Fruit fly (Drosophila melanogaster): ENCODE data around the gene CG43843.

Gene CG43843

DNA sequence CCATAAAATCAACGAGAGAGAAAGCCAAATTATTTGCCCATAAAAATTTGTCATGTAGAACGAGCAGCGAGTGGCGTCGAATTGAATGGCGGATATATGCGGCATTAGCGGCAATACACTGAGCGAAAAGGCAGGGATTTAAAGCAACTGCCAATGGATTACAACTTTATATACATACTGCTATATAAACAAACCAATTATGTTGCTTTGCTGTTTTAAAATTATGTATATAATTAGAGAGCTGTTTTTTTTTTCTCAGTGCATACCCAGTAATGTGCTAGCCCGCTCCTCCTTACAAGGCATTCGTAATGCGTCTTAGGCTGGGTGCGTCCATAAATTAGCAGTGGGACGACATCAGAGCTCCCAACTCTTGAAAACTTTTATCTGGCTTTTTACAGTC lies 7.7 kb upstream of the CG43843 start (continued):
- TF ChIP-seq Sry-β (GFP tag; optimal IDR thresholded peaks at IDR 0.05), result no peak
- TF ChIP-seq CG18476 (GFP tag; optimal IDR thresholded peaks at IDR 0.05), result no peak
- TF ChIP-seq row (GFP tag; IDR thresholded peaks at IDR 0.05), result peak; percentile 56
- TF ChIP-seq stwl (tag; optimal IDR thresholded peaks at IDR 0.05), result no peak
- no peak for TF ChIP-seq ewg (GFP tag; optimal IDR thresholded peaks at IDR 0.05)
- no peak for TF ChIP-seq Sin3A (optimal IDR thresholded peaks at IDR 0.05)
- TF ChIP-seq corto (GFP tag; optimal IDR thresholded peaks at IDR 0.05), result no peak
- no peak for TF ChIP-seq CG12104 (GFP tag; optimal IDR thresholded peaks at IDR 0.05)
- TF ChIP-seq maf-S (GFP tag; optimal IDR thresholded peaks at IDR 0.05), result no peak
- no peak for TF ChIP-seq CG6654 (GFP tag; optimal IDR thresholded peaks at IDR 0.05)
- no peak for TF ChIP-seq Deaf1 (tag; optimal IDR thresholded peaks at IDR 0.05)
- TF ChIP-seq dpn (GFP tag; optimal IDR thresholded peaks at IDR 0.05), result no peak
- TF ChIP-seq otp (GFP tag; IDR thresholded peaks at IDR 0.05), result no peak
- TF ChIP-seq CG6272 (GFP tag; IDR thresholded peaks at IDR 0.05), result no peak
- peak; percentile 65 for TF ChIP-seq CG32532 (GFP tag; IDR thresholded peaks at IDR 0.05)
- TF ChIP-seq tio (GFP tag; optimal IDR thresholded peaks at IDR 0.05), result no peak
- peak; percentile 46 for TF ChIP-seq lmd (GFP tag; IDR thresholded peaks at IDR 0.05)
- no peak for TF ChIP-seq Hr3 (GFP tag; optimal IDR thresholded peaks at IDR 0.05)
- no peak for TF ChIP-seq CG17328 (GFP tag; IDR thresholded peaks at IDR 0.05)
- TF ChIP-seq pros (GFP tag; optimal IDR thresholded peaks at IDR 0.05), result no peak
- no peak for TF ChIP-seq Eip74EF (GFP tag; optimal IDR thresholded peaks at IDR 0.05)
- TF ChIP-seq CG15073 (GFP tag; optimal IDR thresholded peaks at IDR 0.05), result no peak
- TF ChIP-seq CG17829 (tag; optimal IDR thresholded peaks at IDR 0.05), result no peak
- no peak for TF ChIP-seq CG2875 (GFP tag; optimal IDR thresholded peaks at IDR 0.05)
- TF ChIP-seq E2f1 (GFP tag; IDR thresholded peaks at IDR 0.05), result no peak
- no peak for TF ChIP-seq Ssrp (tag; optimal IDR thresholded peaks at IDR 0.05)
- no peak for TF ChIP-seq CG14667 (GFP tag; IDR thresholded peaks at IDR 0.05)
- no peak for TF ChIP-seq grn (GFP tag; optimal IDR thresholded peaks at IDR 0.05)
- no peak for TF ChIP-seq az2 (GFP tag; optimal IDR thresholded peaks at IDR 0.05)
- TF ChIP-seq CG3995 (GFP tag; optimal IDR thresholded peaks at IDR 0.05), result no peak
- TF ChIP-seq Lpt (GFP tag; optimal IDR thresholded peaks at IDR 0.05), result no peak
- TF ChIP-seq cg (GFP tag; optimal IDR thresholded peaks at IDR 0.05), result no peak
- TF ChIP-seq sisA (GFP tag; IDR thresholded peaks at IDR 0.05), result peak; percentile 33; the same call in 1 of the 2 replicates
- TF ChIP-seq CG8388 (GFP tag; optimal IDR thresholded peaks at IDR 0.05), result no peak
- no peak for TF ChIP-seq CG3847 (GFP tag; IDR thresholded peaks at IDR 0.05)
- peak; percentile 32 for TF ChIP-seq CG7556 (GFP tag; optimal IDR thresholded peaks at IDR 0.05)
- no peak for TF ChIP-seq crp (GFP tag; optimal IDR thresholded peaks at IDR 0.05)
- TF ChIP-seq CG17385 (GFP tag; optimal IDR thresholded peaks at IDR 0.05), result peak; percentile 8
- no peak for TF ChIP-seq Nf-YB (GFP tag; optimal IDR thresholded peaks at IDR 0.05)
- TF ChIP-seq CG18599 (GFP tag; optimal IDR thresholded peaks at IDR 0.05), result peak; percentile 71
- no peak for TF ChIP-seq CG12769 (tag; optimal IDR thresholded peaks at IDR 0.05)
- TF ChIP-seq h (optimal IDR thresholded peaks at IDR 0.05), result no peak
- no peak for TF ChIP-seq bigmax (GFP tag; optimal IDR thresholded peaks at IDR 0.05)
- TF ChIP-seq CG17802 (tag; optimal IDR thresholded peaks at IDR 0.05), result no peak
- no peak for TF ChIP-seq CkIIα-i1 (GFP tag; IDR thresholded peaks at IDR 0.05)
- peak; percentile 48; the same call in 1 of the 2 replicates for TF ChIP-seq CG14441 (GFP tag; IDR thresholded peaks at IDR 0.05)
- peak; percentile 12 for TF ChIP-seq HmgZ (tag; optimal IDR thresholded peaks at IDR 0.05)
- no peak for TF ChIP-seq nmo (GFP tag; optimal IDR thresholded peaks at IDR 0.05)
- TF ChIP-seq CG4707 (GFP tag; optimal IDR thresholded peaks at IDR 0.05), result no peak
- TF ChIP-seq ap (GFP tag; IDR thresholded peaks at IDR 0.05), result no peak
- peak; percentile 50 for TF ChIP-seq Meics (GFP tag; optimal IDR thresholded peaks at IDR 0.05)
- TF ChIP-seq CG11093 (GFP tag; IDR thresholded peaks at IDR 0.05), result no peak
